Fruit fly (Drosophila melanogaster) whole organism, adult: ENCODE results near the gene Rad1.

Experiments
- CG11617 ChIP-seq: fragments of 200-800 bp; sonication (Bioruptor generic); optimal IDR thresholded peaks from 2 replicates; lab custom pipeline; 2017; ENCODE audit warnings: mild to moderate bottlenecking, missing biosample characterization, missing genetic modification reagents, missing genetic modification characterization
- CG12768 ChIP-seq: fragments of 200-800 bp; sonication (Bioruptor generic); optimal IDR thresholded peaks from 2 replicates; lab custom pipeline; 2017; ENCODE audit warnings: missing biosample characterization, missing genetic modification characterization, mild to moderate bottlenecking, moderate library complexity, missing genetic modification reagents
- CG14711 ChIP-seq: fragments of 200-800 bp; sonication (Bioruptor generic); optimal IDR thresholded peaks from 2 replicates; lab custom pipeline; 2018; ENCODE audit warnings: missing biosample characterization, mild to moderate bottlenecking, missing genetic modification characterization, moderate library complexity
- CG1620 ChIP-seq: fragments of 200-800 bp; sonication (Bioruptor generic); optimal IDR thresholded peaks from 2 replicates; lab custom pipeline; 2016; ENCODE audit warnings: missing biosample characterization, missing genetic modification characterization
- CG33017 ChIP-seq: fragments of 200-800 bp; sonication (Bioruptor generic); optimal IDR thresholded peaks from 2 replicates; lab custom pipeline; 2018; ENCODE audit warnings: missing biosample characterization, mild to moderate bottlenecking, missing genetic modification characterization, moderate library complexity
- CG5204 ChIP-seq: fragments of 200-800 bp; sonication (Bioruptor generic); optimal IDR thresholded peaks from 2 replicates; lab custom pipeline; 2016; ENCODE audit warnings: missing biosample characterization, missing genetic modification characterization
- CG7045 ChIP-seq: fragments of 200-800 bp; sonication (Bioruptor generic); optimal IDR thresholded peaks from 2 replicates; lab custom pipeline; 2017; ENCODE audit warnings: missing biosample characterization, mild to moderate bottlenecking, missing genetic modification characterization
- CG7101 ChIP-seq: fragments of 200-800 bp; sonication (Bioruptor generic); optimal IDR thresholded peaks from 2 replicates; lab custom pipeline; 2018; ENCODE audit warnings: missing biosample characterization, mild to moderate bottlenecking, missing genetic modification characterization, moderate library complexity
- Clk ChIP-seq: fragments of 200-800 bp; sonication (Bioruptor generic); optimal IDR thresholded peaks from 2 replicates; lab custom pipeline; 2017; ENCODE audit warnings: missing biosample characterization, missing genetic modification characterization
- Crg-1 ChIP-seq: fragments of 200-800 bp; sonication (Bioruptor generic); optimal IDR thresholded peaks from 2 replicates; lab custom pipeline; 2016; ENCODE audit warnings: missing biosample characterization, missing genetic modification characterization
- Hr96 ChIP-seq: fragments of 200-800 bp; sonication (Bioruptor generic); optimal IDR thresholded peaks from 2 replicates; lab custom pipeline; 2016; ENCODE audit warnings: missing biosample characterization, missing genetic modification characterization
- Mnt ChIP-seq: fragments of 200-800 bp; sonication (Bioruptor generic); optimal IDR thresholded peaks from 2 replicates; lab custom pipeline; 2016; ENCODE audit warnings: missing biosample characterization, mild to moderate bottlenecking, missing genetic modification characterization
- bab1 ChIP-seq: fragments of 200-800 bp; sonication (Bioruptor generic); optimal IDR thresholded peaks from 3 replicates; lab custom pipeline; 2019; ENCODE audit warnings: missing biosample characterization, mild to moderate bottlenecking, missing genetic modification characterization, moderate library complexity
- cic ChIP-seq: fragments of 200-800 bp; sonication (Bioruptor generic); optimal IDR thresholded peaks from 2 replicates; lab custom pipeline; 2017; ENCODE audit warnings: missing biosample characterization, mild to moderate bottlenecking, missing genetic modification characterization, moderate library complexity
- cnc ChIP-seq, 2 experiments: fragments of >200 bp; optimal IDR thresholded peaks; 2 replicates each; lab custom pipeline; 2017
- kay ChIP-seq: fragments of 200-800 bp; sonication (Bioruptor generic); peaks from one replicate; lab custom pipeline; 2016; ENCODE audit warnings: missing biosample characterization, missing genetic modification characterization, borderline replicate concordance
- ovo ChIP-seq: fragments of 200-800 bp; sonication (Bioruptor generic); optimal IDR thresholded peaks from 2 replicates; lab custom pipeline; 2016; ENCODE audit warnings: missing biosample characterization, missing genetic modification characterization
- pad ChIP-seq: fragments of 200-800 bp; sonication (Bioruptor generic); optimal IDR thresholded peaks from 3 replicates; lab custom pipeline; 2017; ENCODE audit warnings: missing biosample characterization, missing genetic modification characterization, mild to moderate bottlenecking, moderate library complexity, missing genetic modification reagents
- tj ChIP-seq: fragments of 200-800 bp; sonication (Bioruptor generic); optimal IDR thresholded peaks from 3 replicates; lab custom pipeline; 2017; ENCODE audit warnings: missing biosample characterization, mild to moderate bottlenecking, missing genetic modification characterization, moderate library complexity
- toe ChIP-seq: fragments of 200-800 bp; sonication (Bioruptor generic); optimal IDR thresholded peaks from 2 replicates; lab custom pipeline; 2016; ENCODE audit warnings: missing biosample characterization, missing genetic modification characterization

Rad1 gene

DNA sequence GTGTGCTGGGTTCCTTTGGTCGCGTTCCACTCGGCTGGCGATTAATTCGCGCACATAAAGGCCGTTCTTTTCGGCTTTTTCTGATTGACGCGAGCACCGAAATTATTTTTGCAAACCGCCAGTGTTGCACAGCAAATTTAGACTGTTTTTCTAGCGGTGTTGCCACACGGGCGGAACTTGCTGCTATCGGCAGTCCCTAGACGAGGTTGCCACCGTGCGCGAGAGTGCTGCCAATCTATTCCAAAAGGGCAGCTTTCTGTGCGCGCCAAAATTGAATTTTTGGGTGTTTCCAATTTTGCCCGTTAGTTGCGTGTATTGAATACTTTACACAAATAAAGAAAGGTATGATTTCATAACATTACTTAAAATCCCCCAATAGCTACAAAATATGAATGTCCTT is 10.4 kb upstream of the Rad1 start, which contains the start of gene Drp1:
Drp1 (minus strand) TSS at position 146 of the 400 bp plus-strand sequence.
- TF ChIP-seq pad (GFP tag; lab: Kevin White, UChicago) (peak; percentile 53), bab1 (no peak), Clk (GFP tag; lab: Kevin White, UChicago) (peak; percentile 17), CG7101 (peak; percentile 62), CG7045 (GFP tag; lab: Kevin White, UChicago) (peak; percentile 1), toe (GFP tag; lab: Kevin White, UChicago) (no peak), CG1620 (GFP tag; lab: Kevin White, UChicago) (peak; percentile 58), CG12768 (GFP tag; lab: Kevin White, UChicago) (peak; percentile 26), ovo (GFP tag; lab: Kevin White, UChicago) (peak; percentile 29), Crg-1 (GFP tag; lab: Kevin White, UChicago) (peak; percentile 74), Hr96 (peak; percentile 41), CG33017 (tag; lab: Kevin White, UChicago) (no peak), cnc (optimal IDR thresholded peaks at IDR 0.05; lab: Kevin White, UChicago) (no peak), Mnt (peak; percentile 47), tj (no peak), CG5204 (GFP tag; lab: Kevin White, UChicago) (no peak), CG14711 (peak; percentile 3), cic (GFP tag; lab: Kevin White, UChicago) (peak; percentile 6)

DNA sequence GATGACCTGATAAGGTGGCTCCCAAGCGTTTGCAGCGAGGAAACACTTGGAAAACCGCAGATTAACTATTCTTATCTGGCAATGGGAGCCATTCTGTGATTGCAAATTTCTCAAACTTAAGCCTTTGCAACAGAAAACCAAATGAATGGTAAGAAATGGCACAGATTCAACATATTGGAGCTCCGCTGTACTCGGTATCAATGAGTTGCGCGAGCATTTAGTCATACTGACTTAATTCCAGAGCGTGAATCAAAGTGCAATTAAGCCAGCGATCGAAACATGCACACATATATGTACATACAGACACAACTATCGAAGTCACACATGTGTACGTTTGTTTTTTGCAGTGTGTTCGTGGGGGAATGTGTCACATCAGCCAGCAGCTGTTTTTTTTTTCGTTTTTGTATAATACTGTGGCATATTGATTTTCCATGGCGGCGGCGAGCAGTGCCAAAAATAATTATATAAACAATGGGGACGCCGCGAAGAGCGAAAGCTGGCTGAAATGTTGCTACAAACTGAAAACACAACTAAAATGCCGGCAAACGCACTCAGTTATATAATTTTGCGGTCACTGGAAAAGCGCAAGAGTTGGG is 9.7 kb upstream of the Rad1 start:
- peak; percentile 41 for TF ChIP-seq CG33017 (tag; lab: Kevin White, UChicago)
- TF ChIP-seq CG14711 = no peak
- peak; percentile 16 for TF ChIP-seq Mnt
- peak; percentile 10 for TF ChIP-seq Hr96
- no peak for TF ChIP-seq Clk (GFP tag; lab: Kevin White, UChicago)
- peak; percentile 60 for TF ChIP-seq pad (GFP tag; lab: Kevin White, UChicago)
- peak; percentile 46 for TF ChIP-seq CG12768 (GFP tag; lab: Kevin White, UChicago)
- TF ChIP-seq ovo (GFP tag; lab: Kevin White, UChicago) = no peak
- TF ChIP-seq CG1620 (GFP tag; lab: Kevin White, UChicago) = no peak
- no peak for TF ChIP-seq CG5204 (GFP tag; lab: Kevin White, UChicago)
- no peak for TF ChIP-seq bab1
- no peak for TF ChIP-seq cic (GFP tag; lab: Kevin White, UChicago)
- no peak for TF ChIP-seq toe (GFP tag; lab: Kevin White, UChicago)
- no peak for TF ChIP-seq CG11617 (GFP tag; lab: Kevin White, UChicago)
- TF ChIP-seq cnc (optimal IDR thresholded peaks at IDR 0.05; lab: Kevin White, UChicago) = no peak
- peak; percentile 97 for TF ChIP-seq kay (GFP tag; lab: Kevin White, UChicago)
- no peak for TF ChIP-seq Crg-1 (GFP tag; lab: Kevin White, UChicago)
- TF ChIP-seq CG7045 (GFP tag; lab: Kevin White, UChicago) = no peak
- TF ChIP-seq tj = peak; percentile 33
- TF ChIP-seq CG7101 = no peak

DNA sequence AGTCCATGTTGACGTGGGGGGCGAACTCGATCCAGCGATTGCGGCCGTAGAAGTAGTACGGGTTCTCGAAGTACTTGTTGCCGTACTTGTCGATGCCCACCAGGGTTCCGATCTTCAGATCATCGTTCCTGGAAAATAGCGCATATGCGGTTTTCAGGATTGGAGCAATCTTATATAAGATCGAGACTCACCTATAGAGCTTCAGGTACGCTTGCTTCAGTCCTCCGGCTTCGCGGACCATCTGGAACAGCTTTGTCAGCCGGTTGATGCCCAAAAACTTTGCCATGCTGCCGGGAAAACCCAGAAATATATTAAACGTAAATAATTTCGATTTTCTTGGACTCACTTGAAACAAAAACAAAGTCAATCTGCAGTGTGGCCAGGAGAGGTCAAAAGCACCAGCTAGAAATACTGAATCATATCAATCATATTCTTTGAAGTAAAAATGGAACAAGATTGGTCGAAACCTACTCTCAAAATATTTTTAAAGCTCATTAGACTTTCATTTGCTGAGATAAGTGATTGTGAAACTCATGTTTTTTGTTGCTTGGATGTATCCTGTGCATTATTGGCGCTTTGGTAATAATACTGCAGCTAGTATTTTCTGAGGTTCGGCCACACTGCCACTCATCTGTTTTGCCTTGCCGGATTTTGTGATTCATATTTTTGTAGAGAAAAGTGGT is 5.0 kb upstream of the Rad1 start, which contains the start of the genes ND-B17.2 and Arpc5:
ND-B17.2 (minus strand) TSS at position 504 of the 683 bp plus-strand sequence.
Arpc5 (plus strand) TSS at position 624 of the 683 bp plus-strand sequence.
- TF ChIP-seq bab1 (peak; percentile 52), toe (GFP tag; lab: Kevin White, UChicago) (no peak), kay (GFP tag; lab: Kevin White, UChicago) (no peak), CG5204 (GFP tag; lab: Kevin White, UChicago) (no peak), CG33017 (tag; lab: Kevin White, UChicago) (no peak), Clk (GFP tag; lab: Kevin White, UChicago) (no peak), tj (no peak), pad (GFP tag; lab: Kevin White, UChicago) (no peak), CG12768 (GFP tag; lab: Kevin White, UChicago) (no peak), CG7045 (GFP tag; lab: Kevin White, UChicago) (no peak), Crg-1 (GFP tag; lab: Kevin White, UChicago) (no peak), CG14711 (peak; percentile 7), CG1620 (GFP tag; lab: Kevin White, UChicago) (peak; percentile 22), CG11617 (GFP tag; lab: Kevin White, UChicago) (peak; percentile 7), cnc (optimal IDR thresholded peaks at IDR 0.05; lab: Kevin White, UChicago) (no peak), Mnt (peak; percentile 17)

DNA sequence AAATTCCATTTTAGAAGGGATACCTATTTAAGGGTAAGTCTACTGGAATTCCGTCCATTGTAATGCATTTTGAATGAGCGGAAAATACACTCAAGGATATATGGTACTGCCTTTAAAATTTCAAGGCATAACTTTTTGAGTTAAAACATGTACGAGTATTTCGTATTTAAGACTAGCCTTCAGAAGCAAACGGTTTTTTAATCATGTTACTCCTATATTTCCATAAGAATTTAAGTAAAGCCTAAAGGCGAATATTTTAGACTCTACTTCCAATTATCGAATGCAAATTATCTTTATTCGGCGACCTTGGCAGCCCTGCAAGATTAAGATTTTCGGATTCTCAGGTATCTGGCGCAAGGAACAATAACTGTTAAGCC is 2.5 kb upstream of the Rad1 start, which contains the start of gene Elba2:
Elba2 (plus strand) TSS at position 327 of the 377 bp plus-strand sequence.
- no peak for TF ChIP-seq CG1620 (GFP tag; lab: Kevin White, UChicago)
- TF ChIP-seq cnc (optimal IDR thresholded peaks at IDR 0.05; lab: Kevin White, UChicago) = no peak
- TF ChIP-seq CG33017 (tag; lab: Kevin White, UChicago) = no peak
- TF ChIP-seq kay (GFP tag; lab: Kevin White, UChicago) = no peak
- TF ChIP-seq CG14711 = peak; percentile 36
- TF ChIP-seq tj = no peak

DNA sequence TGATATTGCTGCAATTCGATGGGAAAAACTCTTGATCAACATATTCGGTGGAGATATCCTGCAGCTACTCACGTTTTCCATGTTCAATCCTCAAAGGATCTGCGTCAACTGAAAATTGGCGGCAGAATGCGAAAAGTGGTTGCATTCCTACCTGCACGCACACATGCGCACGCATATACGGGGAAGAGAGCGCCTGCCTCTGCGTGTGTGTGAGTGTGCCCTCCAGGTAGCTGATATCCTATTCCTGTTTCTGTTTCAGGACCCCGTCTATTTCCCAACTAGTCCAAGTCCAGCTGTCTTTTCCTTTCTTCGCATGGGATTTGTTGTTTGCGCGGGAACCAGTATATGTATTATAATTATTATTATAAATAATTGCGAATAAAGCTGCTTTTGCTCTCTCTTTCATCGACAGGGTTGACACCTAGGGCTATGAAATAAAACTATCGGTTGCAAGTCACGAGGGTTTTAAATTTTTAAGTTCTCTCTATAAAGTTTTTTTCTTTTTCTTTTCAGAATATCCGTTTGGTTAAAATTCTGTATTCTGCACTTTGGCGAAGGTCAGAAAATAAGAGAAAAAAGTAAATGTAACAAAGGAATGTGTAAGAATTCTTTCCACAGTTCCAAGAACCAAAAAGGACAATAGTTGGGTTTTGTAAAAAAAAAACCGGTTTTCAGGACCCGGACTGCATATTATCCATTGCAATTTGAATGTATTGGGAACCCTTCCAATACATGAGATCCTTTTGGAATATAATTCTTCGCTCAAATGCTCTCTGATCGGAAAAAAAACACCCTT is 1.9 kb upstream of the Rad1 start, which contains the start of gene insv:
insv (minus strand) TSS at position 433 of the 796 bp plus-strand sequence.
- TF ChIP-seq CG14711 (peak; percentile 68), CG7045 (GFP tag; lab: Kevin White, UChicago) (no peak)
